Worm (Caenorhabditis elegans) whole organism, young adult: ENCODE data around the gene W07G4.2.

Experiments
- T26A5.8 ChIP-seq: sonication (generic microtip); optimal IDR thresholded peaks from 2 replicates; lab custom pipeline; 2016; ENCODE audit warnings: missing genetic modification characterization, missing compliant biosample characterization
- athp-1 ChIP-seq: sonication (generic microtip); optimal IDR thresholded peaks from 2 replicates; lab custom pipeline; 2017; ENCODE audit warnings: mild to moderate bottlenecking, missing genetic modification characterization, missing compliant biosample characterization
- chd-7 ChIP-seq: sonication (generic microtip); optimal IDR thresholded peaks from 2 replicates; lab custom pipeline; 2016; ENCODE audit warnings: mild to moderate bottlenecking, missing genetic modification characterization, moderate library complexity, missing compliant biosample characterization
- dpl-1 ChIP-seq: fragments of 150-350 bp; optimal IDR thresholded peaks from 2 replicates; lab custom pipeline; 2014; ENCODE audit warnings: missing biosample characterization, missing genetic modification reagents, missing genetic modification characterization
- hsf-1 ChIP-seq: fragments of 200-800 bp; sonication (Bioruptor generic); IDR thresholded peaks from 2 replicates; pipeline ENCODE4 v1.3.6; 2022; ENCODE audit warnings: missing genetic modification reagents, missing genetic modification characterization, missing compliant biosample characterization
- lin-54 ChIP-seq: fragments of 200-800 bp; sonication (Bioruptor generic); optimal IDR thresholded peaks from 2 replicates; lab custom pipeline; 2018; ENCODE audit warnings: mild to moderate bottlenecking, missing genetic modification characterization, missing compliant biosample characterization
- madf-8 ChIP-seq: fragments of 200-800 bp; sonication (Bioruptor generic); conservative IDR thresholded peaks from 2 replicates; pipeline ENCODE4 v1.3.6; 2022; ENCODE audit warnings: missing genetic modification reagents, missing genetic modification characterization, missing compliant biosample characterization
- mes-4 ChIP-seq: sonication (generic microtip); optimal IDR thresholded peaks from 2 replicates; lab custom pipeline; 2016; ENCODE audit warnings: missing genotype, missing genetic modification characterization, missing compliant biosample characterization
- nfya-2 ChIP-seq: fragments of 200-800 bp; sonication (Bioruptor generic); IDR thresholded peaks from 2 replicates; pipeline ENCODE4 v1.3.6; 2022; ENCODE audit warnings: missing genetic modification reagents, missing genetic modification characterization, missing compliant biosample characterization
- snpc-4 ChIP-seq, 5 experiments: fragments of 150-350 bp in 1 of 5; sonication (generic microtip) in 4 of 5; optimal IDR thresholded peaks; 2 replicates each; lab custom pipeline; 2014 to 2018; ENCODE audit warnings: missing genetic modification characterization in 5 of 5, missing biosample characterization in 3 of 5, antibody characterized with exemption in 2 of 5, mild to moderate bottlenecking in 2 of 5, missing compliant biosample characterization in 2 of 5, missing genotype in 2 of 5, moderate library complexity in 2 of 5, missing genetic modification reagents in 1 of 5

DNA sequence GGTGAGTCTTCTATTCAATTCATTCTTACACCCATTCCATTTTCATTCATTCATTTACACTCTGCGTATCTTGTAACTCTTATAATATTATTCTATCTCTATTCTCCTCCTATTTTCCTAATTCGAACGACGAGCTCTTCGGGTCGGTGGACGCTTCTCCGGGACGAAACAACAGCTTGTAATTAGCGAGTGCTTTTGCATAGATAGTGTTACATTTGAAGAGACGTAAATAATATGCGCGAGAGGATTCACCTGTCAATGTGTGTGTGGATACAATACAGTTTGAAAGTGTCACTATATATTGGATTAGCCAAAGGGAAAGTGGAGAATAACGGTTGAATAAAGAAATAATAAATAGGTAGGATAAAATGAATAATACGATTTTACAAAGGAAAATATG lies 15.7 kb downstream of the W07G4.2 start:
- no peak for TF ChIP-seq mes-4 (tag; lab: Kevin White, UChicago)
- no peak for TF ChIP-seq hsf-1 (GFP tag; lab: Robert Waterston, UW)
- no peak for TF ChIP-seq snpc-4 (GFP tag; optimal IDR thresholded peaks at IDR 0.05; lab: Kevin White, UChicago)
- TF ChIP-seq snpc-4 (tag; optimal IDR thresholded peaks at IDR 0.05; lab: Kevin White, UChicago), result no peak
- no peak for TF ChIP-seq lin-54 (GFP tag; lab: Kevin White, UChicago)
- TF ChIP-seq dpl-1, result no peak
- TF ChIP-seq athp-1 (tag; lab: Kevin White, UChicago), result no peak
- TF ChIP-seq chd-7 (tag; lab: Kevin White, UChicago), result no peak
- TF ChIP-seq T26A5.8 (tag; lab: Kevin White, UChicago), result no peak
- TF ChIP-seq nfya-2 (GFP tag; lab: Robert Waterston, UW), result no peak
- TF ChIP-seq madf-8 (GFP tag; lab: Robert Waterston, UW), result no peak
